Fruit fly (Drosophila melanogaster) whole organism, adult: ENCODE measurements around the gene gny.
A peak's percentile ranks its signal among the peaks of the same experiment; 100 is the strongest.

Experiments
- Crg-1 ChIP-seq: fragments of 200-800 bp; sonication (Bioruptor generic); optimal IDR thresholded peaks from 2 replicates; lab custom pipeline; 2016; ENCODE audit warnings: missing biosample characterization, missing genetic modification characterization
- cic ChIP-seq: fragments of 200-800 bp; sonication (Bioruptor generic); optimal IDR thresholded peaks from 2 replicates; lab custom pipeline; 2017; ENCODE audit warnings: missing biosample characterization, mild to moderate bottlenecking, missing genetic modification characterization, moderate library complexity
- kay ChIP-seq: fragments of 200-800 bp; sonication (Bioruptor generic); peaks from one replicate; lab custom pipeline; 2016; ENCODE audit warnings: missing biosample characterization, missing genetic modification characterization, borderline replicate concordance
- tj ChIP-seq: fragments of 200-800 bp; sonication (Bioruptor generic); optimal IDR thresholded peaks from 3 replicates; lab custom pipeline; 2017; ENCODE audit warnings: missing biosample characterization, mild to moderate bottlenecking, missing genetic modification characterization, moderate library complexity

DNA sequence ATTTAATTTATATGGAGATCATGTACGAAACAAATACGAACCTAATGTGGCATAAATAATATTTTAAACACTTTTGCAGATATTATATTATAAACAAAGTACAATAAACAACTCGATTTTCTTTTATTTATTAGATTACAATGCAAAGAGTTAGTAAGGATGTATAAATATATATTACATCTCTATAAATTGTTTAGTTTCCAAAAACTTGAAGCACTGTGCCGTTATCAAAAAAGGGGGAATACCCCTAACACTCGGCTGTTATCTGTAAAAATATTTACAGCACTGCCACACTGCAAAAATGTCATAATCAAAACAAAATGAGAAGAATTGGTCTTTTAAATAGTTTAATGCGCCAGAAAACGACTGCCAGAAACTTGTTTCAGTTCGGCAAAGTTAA is 48.6 kb downstream of the gny start, which contains the start of gene CG5188:
- TF ChIP-seq kay (GFP tag; lab: Kevin White, UChicago) (no peak), tj (GFP tag; lab: Kevin White, UChicago) (peak; percentile 1), cic (GFP tag; lab: Kevin White, UChicago) (peak; percentile 2), Crg-1 (GFP tag; lab: Kevin White, UChicago) (no peak)
